Worm (Caenorhabditis elegans) whole organism, mixed stage, embryonic: ENCODE results near the gene str-222.

Experiments
- elt-3 ChIP-seq: fragments of 150-350 bp; optimal IDR thresholded peaks from 2 replicates; lab custom pipeline; 2014; ENCODE audit warnings: missing biosample characterization, missing genetic modification characterization
- mep-1 ChIP-seq: fragments of 150-350 bp; optimal IDR thresholded peaks from 2 replicates; lab custom pipeline; 2017; ENCODE audit warnings: missing biosample characterization, missing genetic modification reagents, missing genetic modification characterization, inconsistent platforms
- nhr-28 ChIP-seq: fragments of 150-350 bp; optimal IDR thresholded peaks from 2 replicates; lab custom pipeline; 2014; ENCODE audit warnings: missing biosample characterization, missing genetic modification characterization
- nhr-76 ChIP-seq: sonication (generic microtip); optimal IDR thresholded peaks from 2 replicates; lab custom pipeline; 2017; ENCODE audit warnings: missing biosample characterization, missing genetic modification characterization
- pha-4 ChIP-seq: fragments of 150-350 bp; optimal IDR thresholded peaks from 2 replicates; lab custom pipeline; 2018; ENCODE audit warnings: missing biosample characterization, missing genetic modification reagents, missing genetic modification characterization

DNA sequence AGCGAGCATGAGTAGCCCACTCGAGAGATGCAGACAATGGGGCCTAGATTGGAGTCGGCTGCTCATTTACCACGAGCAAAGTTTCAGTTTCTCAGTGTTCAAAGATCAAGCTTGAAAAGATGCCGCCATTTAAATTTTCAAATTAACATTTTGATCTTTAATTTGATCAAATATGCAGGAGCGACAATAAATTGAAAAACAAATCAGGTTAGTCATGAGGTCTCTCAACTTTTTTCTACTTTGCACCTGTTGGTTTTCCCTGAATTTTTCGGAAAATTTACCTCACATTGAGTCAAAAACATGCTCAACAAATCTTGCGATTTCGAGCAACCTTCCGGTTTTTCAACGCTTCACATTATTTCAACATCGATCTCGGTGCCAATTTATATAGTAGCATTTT, 49.4 kb downstream of the str-222 start, which contains the start of gene srh-5:
- no peak for TF ChIP-seq mep-1 (tag; lab: Kevin White, UChicago)
- no peak for TF ChIP-seq nhr-76 (tag; lab: Kevin White, UChicago)
- TF ChIP-seq nhr-28 = no peak
- TF ChIP-seq elt-3 (tag; lab: Kevin White, UChicago) = no peak
- no peak for TF ChIP-seq pha-4 (tag; lab: Kevin White, UChicago)
